Worm (Caenorhabditis elegans) whole organism, late embryonic: Measurements from ENCODE around the gene nhr-72.

Experiments
- F13H6.1 ChIP-seq: sonication (generic microtip); optimal IDR thresholded peaks from 2 replicates; lab custom pipeline; 2016; ENCODE audit warnings: missing genetic modification characterization, missing compliant biosample characterization
- K02D7.2 ChIP-seq: sonication (generic microtip); optimal IDR thresholded peaks from 2 replicates; lab custom pipeline; 2017; ENCODE audit warnings: mild to moderate bottlenecking, missing genetic modification characterization, missing compliant biosample characterization
- ahr-1 ChIP-seq: sonication (generic microtip); optimal IDR thresholded peaks from 2 replicates; lab custom pipeline; 2016; ENCODE audit warnings: missing genetic modification characterization, missing compliant biosample characterization
- ceh-2 ChIP-seq: sonication (generic microtip); optimal IDR thresholded peaks from 2 replicates; lab custom pipeline; 2016; ENCODE audit warnings: missing genotype, missing genetic modification characterization, missing compliant biosample characterization
- ceh-31 ChIP-seq: sonication (generic microtip); optimal IDR thresholded peaks from 2 replicates; lab custom pipeline; 2016; ENCODE audit warnings: missing genetic modification characterization, missing compliant biosample characterization
- ceh-34 ChIP-seq: sonication (generic microtip); optimal IDR thresholded peaks from 2 replicates; lab custom pipeline; 2016; ENCODE audit warnings: mild to moderate bottlenecking, missing genetic modification characterization, missing compliant biosample characterization
- ceh-48 ChIP-seq: sonication (generic microtip); optimal IDR thresholded peaks from 2 replicates; lab custom pipeline; 2016; ENCODE audit warnings: missing genetic modification characterization, inconsistent platforms, missing compliant biosample characterization
- ceh-6 ChIP-seq: fragments of 200-800 bp; sonication (Bioruptor generic); optimal IDR thresholded peaks from 2 replicates; lab custom pipeline; 2018; ENCODE audit warnings: mild to moderate bottlenecking, missing genetic modification characterization, missing compliant biosample characterization
- ceh-9 ChIP-seq: sonication (generic microtip); optimal IDR thresholded peaks from 2 replicates; lab custom pipeline; 2016; ENCODE audit warnings: mild to moderate bottlenecking, missing genetic modification characterization, inconsistent platforms, missing compliant biosample characterization
- elt-2 ChIP-seq: sonication (generic microtip); optimal IDR thresholded peaks from 2 replicates; lab custom pipeline; 2016; ENCODE audit warnings: missing genetic modification reagents, missing genetic modification characterization, missing compliant biosample characterization
- ets-4 ChIP-seq: sonication (generic microtip); optimal IDR thresholded peaks from 2 replicates; lab custom pipeline; 2016; ENCODE audit warnings: missing genetic modification characterization, missing compliant biosample characterization
- gmeb-2 ChIP-seq: sonication (generic microtip); optimal IDR thresholded peaks from 2 replicates; lab custom pipeline; 2016; ENCODE audit warnings: missing genetic modification characterization, inconsistent platforms, missing compliant biosample characterization
- hlh-13 ChIP-seq: fragments of 200-800 bp; sonication (Bioruptor generic); optimal IDR thresholded peaks from 2 replicates; lab custom pipeline; 2018; ENCODE audit warnings: mild to moderate bottlenecking, missing genetic modification characterization, missing compliant biosample characterization
- hlh-15 ChIP-seq: sonication (generic microtip); optimal IDR thresholded peaks from 2 replicates; lab custom pipeline; 2016; ENCODE audit warnings: missing genetic modification characterization, missing compliant biosample characterization
- hlh-30 ChIP-seq: sonication (generic microtip); optimal IDR thresholded peaks from 2 replicates; lab custom pipeline; 2017; ENCODE audit warnings: antibody characterized with exemption, missing genetic modification characterization, missing compliant biosample characterization; ENCODE audit not compliant: insufficient read depth
- hlh-6 ChIP-seq: sonication (generic microtip); optimal IDR thresholded peaks from 2 replicates; lab custom pipeline; 2016; ENCODE audit warnings: missing genotype, missing genetic modification characterization, missing compliant biosample characterization
- hlh-8 ChIP-seq: sonication (generic microtip); optimal IDR thresholded peaks from 2 replicates; lab custom pipeline; 2016; ENCODE audit warnings: missing genotype, missing genetic modification characterization, missing compliant biosample characterization
- lim-6 ChIP-seq: sonication (generic microtip); optimal IDR thresholded peaks from 2 replicates; lab custom pipeline; 2016; ENCODE audit warnings: missing genetic modification characterization, missing compliant biosample characterization
- mec-3 ChIP-seq: sonication (generic microtip); optimal IDR thresholded peaks from 2 replicates; lab custom pipeline; 2016; ENCODE audit warnings: borderline replicate concordance, missing genetic modification characterization, missing compliant biosample characterization
- nfya-1 ChIP-seq: sonication (generic microtip); optimal IDR thresholded peaks from 2 replicates; lab custom pipeline; 2017; ENCODE audit warnings: missing genetic modification characterization, mild to moderate bottlenecking, missing compliant biosample characterization, antibody characterized with exemption, moderate library complexity
- npax-4 ChIP-seq: sonication (generic microtip); optimal IDR thresholded peaks from 2 replicates; lab custom pipeline; 2016; ENCODE audit warnings: missing genetic modification characterization, missing compliant biosample characterization
- odd-2 ChIP-seq: sonication (generic microtip); optimal IDR thresholded peaks from 2 replicates; lab custom pipeline; 2017; ENCODE audit warnings: antibody characterized with exemption, mild to moderate bottlenecking, missing genetic modification characterization, missing compliant biosample characterization
- pat-9 ChIP-seq: fragments of 200-800 bp; sonication (Bioruptor generic); optimal IDR thresholded peaks from 2 replicates; lab custom pipeline; 2018; ENCODE audit warnings: mild to moderate bottlenecking, missing genetic modification characterization, moderate library complexity, missing compliant biosample characterization
- pax-1 ChIP-seq: fragments of 150-350 bp; optimal IDR thresholded peaks from 2 replicates; lab custom pipeline; 2014; ENCODE audit warnings: missing biosample characterization, missing genetic modification characterization
- pha-2 ChIP-seq: sonication (generic microtip); optimal IDR thresholded peaks from 2 replicates; lab custom pipeline; 2017; ENCODE audit warnings: mild to moderate bottlenecking, missing genetic modification characterization, missing compliant biosample characterization
- pha-4 ChIP-seq: fragments of 150-350 bp; optimal IDR thresholded peaks from 2 replicates; lab custom pipeline; 2018; ENCODE audit warnings: missing biosample characterization, missing genetic modification reagents, missing genetic modification characterization
- pqm-1 ChIP-seq: sonication (generic microtip); optimal IDR thresholded peaks from 2 replicates; lab custom pipeline; 2016; ENCODE audit warnings: missing genetic modification characterization, missing compliant biosample characterization
- pros-1 ChIP-seq: fragments of 150-350 bp; optimal IDR thresholded peaks from 2 replicates; lab custom pipeline; 2014; ENCODE audit warnings: missing biosample characterization, missing genetic modification reagents, missing genetic modification characterization
- ref-2 ChIP-seq: sonication (generic microtip); optimal IDR thresholded peaks from 2 replicates; lab custom pipeline; 2016; ENCODE audit warnings: missing genetic modification characterization, missing compliant biosample characterization
- sdc-2 ChIP-seq: sonication (generic microtip); optimal IDR thresholded peaks from 2 replicates; lab custom pipeline; 2016; ENCODE audit warnings: missing genotype, missing genetic modification characterization, missing compliant biosample characterization
- sox-2 ChIP-seq: fragments of 200-800 bp; sonication (Bioruptor generic); IDR thresholded peaks from 2 replicates; pipeline ENCODE4 v1.3.6; 2022; ENCODE audit warnings: missing genetic modification reagents, missing genetic modification characterization, missing compliant biosample characterization
- sox-4 ChIP-seq: sonication (generic microtip); optimal IDR thresholded peaks from 2 replicates; lab custom pipeline; 2017; ENCODE audit warnings: mild to moderate bottlenecking, missing genetic modification characterization, inconsistent platforms, missing compliant biosample characterization
- tbx-2 ChIP-seq: sonication (generic microtip); optimal IDR thresholded peaks from 2 replicates; lab custom pipeline; 2016; ENCODE audit warnings: missing genetic modification characterization, missing compliant biosample characterization
- ttx-3 ChIP-seq: sonication (generic microtip); optimal IDR thresholded peaks from 2 replicates; lab custom pipeline; 2016; ENCODE audit warnings: missing genetic modification reagents, missing genetic modification characterization, missing compliant biosample characterization
- unc-3 ChIP-seq, 2 experiments: fragments of 200-800 bp in 1 of 2; sonication (Bioruptor generic) in 1 of 2; sonication (generic microtip) in 1 of 2; conservative IDR thresholded peaks in 1 of 2; optimal IDR thresholded peaks in 1 of 2; 2 replicates each; pipeline versions ENCODE4 v1.3.6 to Lab custom; 2016 to 2022; ENCODE audit warnings: missing compliant biosample characterization in 2 of 2, missing genetic modification characterization in 2 of 2, missing genetic modification reagents in 1 of 2
- unc-42 ChIP-seq: sonication (generic microtip); optimal IDR thresholded peaks from 2 replicates; lab custom pipeline; 2016; ENCODE audit warnings: missing genotype, missing genetic modification characterization, missing compliant biosample characterization
- unc-55 ChIP-seq: sonication (generic microtip); optimal IDR thresholded peaks from 2 replicates; lab custom pipeline; 2017; ENCODE audit warnings: missing biosample characterization, missing genetic modification reagents, missing genetic modification characterization
- ztf-16 ChIP-seq: sonication (generic microtip); optimal IDR thresholded peaks from 2 replicates; lab custom pipeline; 2017; ENCODE audit warnings: missing genetic modification characterization, missing compliant biosample characterization

nhr-72 gene

ce11 chrII:3850655-3851054, at the start of gene nhr-72:
nhr-72 (minus strand) TSS chrII:3850755.
- no peak for TF ChIP-seq lim-6 (tag; lab: Kevin White, UChicago)
- TF ChIP-seq unc-55 (GFP tag; lab: Kevin White, UChicago) = no peak
- no peak for TF ChIP-seq pqm-1 (tag; lab: Kevin White, UChicago)
- no peak for TF ChIP-seq npax-4 (tag; lab: Kevin White, UChicago)
- TF ChIP-seq pha-2 (tag; lab: Kevin White, UChicago) = no peak
- no peak for TF ChIP-seq ceh-9 (tag; lab: Kevin White, UChicago)

- peak; percentile 40 for TF ChIP-seq tbx-2 (tag; lab: Kevin White, UChicago)
- peak; percentile 70 for TF ChIP-seq unc-42
- peak; percentile 53 for TF ChIP-seq nfya-1
- TF ChIP-seq sdc-2 (tag; lab: Kevin White, UChicago) = peak; percentile 20
- TF ChIP-seq ahr-1 (tag; lab: Kevin White, UChicago) = no peak
- TF ChIP-seq ceh-6 (GFP tag; lab: Kevin White, UChicago) = no peak
- TF ChIP-seq ceh-2 (tag; lab: Kevin White, UChicago) = no peak
- peak; percentile 15 for TF ChIP-seq unc-55 (GFP tag; lab: Kevin White, UChicago)
- peak; percentile 55 for TF ChIP-seq ceh-31 (tag; lab: Kevin White, UChicago)
Observed at ce11 chrII:3897758-3898494, 47.4 kb upstream of the nhr-72 start, which contains the start of gene F53C3.6. F53C3.6 (plus strand) TSS chrII:3898142.

DNA sequence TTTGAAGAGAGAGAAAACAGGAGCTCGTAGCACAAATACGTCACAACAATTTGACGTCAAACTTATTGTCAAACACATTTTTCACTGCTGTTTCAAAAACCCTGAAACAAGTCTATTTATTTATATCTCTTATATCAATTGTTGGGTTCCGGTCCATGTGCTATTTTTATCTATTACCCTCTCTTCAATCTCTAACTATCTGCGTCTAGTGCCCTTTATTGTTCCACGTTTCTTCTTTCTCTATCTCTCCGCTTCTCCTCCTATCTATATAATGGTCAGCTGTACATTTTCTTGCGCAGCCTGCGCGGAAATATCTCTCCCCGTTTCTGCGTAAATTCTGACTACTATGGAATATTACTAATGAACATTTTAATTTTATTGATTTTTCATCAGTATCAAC, 46.4 kb upstream of the nhr-72 start:
- no peak for TF ChIP-seq unc-3 (GFP tag; conservative IDR thresholded peaks at IDR 0.05; lab: Robert Waterston, UW)
- no peak for TF ChIP-seq unc-3 (tag; optimal IDR thresholded peaks at IDR 0.05; lab: Kevin White, UChicago)
- no peak for TF ChIP-seq mec-3 (tag; lab: Kevin White, UChicago)
- TF ChIP-seq hlh-15 (tag; lab: Kevin White, UChicago) = no peak
- no peak for TF ChIP-seq hlh-6 (tag; lab: Kevin White, UChicago)
- peak; percentile 10 for TF ChIP-seq ceh-48 (tag; lab: Kevin White, UChicago)
- peak; percentile 20 for TF ChIP-seq hlh-8 (tag; lab: Kevin White, UChicago)
- TF ChIP-seq elt-2 (tag; lab: Kevin White, UChicago) = peak; percentile 29
- TF ChIP-seq unc-55 (GFP tag; lab: Kevin White, UChicago) = peak; percentile 27
- TF ChIP-seq sox-4 = no peak
- TF ChIP-seq ttx-3 = no peak
- TF ChIP-seq ztf-16 (tag; lab: Kevin White, UChicago) = no peak
- peak; percentile 16 for TF ChIP-seq ceh-34
- peak; percentile 59 for TF ChIP-seq ceh-31 (tag; lab: Kevin White, UChicago)
- TF ChIP-seq hlh-30 (tag; lab: Kevin White, UChicago) = peak; percentile 18
- TF ChIP-seq odd-2 = no peak
- TF ChIP-seq gmeb-2 (tag; lab: Kevin White, UChicago) = no peak
- no peak for TF ChIP-seq pha-2 (tag; lab: Kevin White, UChicago)
- no peak for TF ChIP-seq tbx-2 (tag; lab: Kevin White, UChicago)
- TF ChIP-seq pros-1 (tag; lab: Kevin White, UChicago) = no peak
- TF ChIP-seq pax-1 (tag; lab: Kevin White, UChicago) = peak; percentile 19
- peak; percentile 59 for TF ChIP-seq unc-42
- no peak for TF ChIP-seq pat-9
- no peak for TF ChIP-seq pha-4
- no peak for TF ChIP-seq hlh-13 (GFP tag; lab: Kevin White, UChicago)
- TF ChIP-seq F13H6.1 (tag; lab: Kevin White, UChicago) = peak; percentile 17
- no peak for TF ChIP-seq npax-4 (tag; lab: Kevin White, UChicago)
- TF ChIP-seq sox-2 = peak; percentile 61
- TF ChIP-seq ets-4 (tag; lab: Kevin White, UChicago) = peak; percentile 32
- peak; percentile 20 for TF ChIP-seq ref-2 (tag; lab: Kevin White, UChicago)
- TF ChIP-seq nfya-1 = peak; percentile 66
- no peak for TF ChIP-seq K02D7.2 (tag; lab: Kevin White, UChicago)
